Fruit fly (Drosophila melanogaster): ENCODE results near the gene CG9915.

CG9915 gene

dm6 chrX:16263415-16263814 is 49.5 kb downstream of the CG9915 start (continued):
- peak; percentile 57 for TF ChIP-seq Drgx (GFP tag; IDR thresholded peaks at IDR 0.05)
- TF ChIP-seq CG10274 (GFP tag; optimal IDR thresholded peaks at IDR 0.05): peak; percentile 31
- peak; percentile 74 for TF ChIP-seq Hsf (GFP tag; optimal IDR thresholded peaks at IDR 0.05)
- no peak for TF ChIP-seq CG43689 (GFP tag; IDR thresholded peaks at IDR 0.05)
- TF ChIP-seq CG13624 (GFP tag; optimal IDR thresholded peaks at IDR 0.05): peak; percentile 27
- peak; percentile 50 for TF ChIP-seq abd-A (tag; optimal IDR thresholded peaks at IDR 0.05)
- TF ChIP-seq lov (optimal IDR thresholded peaks at IDR 0.05): no peak
- TF ChIP-seq lov (GFP tag; IDR thresholded peaks at IDR 0.05): 0 out of 3 replicates have a peak, but pooled peaks have one; percentile 66
- peak; percentile 24 for TF ChIP-seq CG7786 (GFP tag; optimal IDR thresholded peaks at IDR 0.05)
- TF ChIP-seq lilli (GFP tag; optimal IDR thresholded peaks at IDR 0.05): peak; percentile 81
- peak; percentile 77; the same call in 2 of the 3 replicates for TF ChIP-seq otp (GFP tag; IDR thresholded peaks at IDR 0.05)
- TF ChIP-seq fd64A (GFP tag; optimal IDR thresholded peaks at IDR 0.05): peak; percentile 53
- TF ChIP-seq CG1647 (GFP tag; optimal IDR thresholded peaks at IDR 0.05): peak; percentile 25
- peak; percentile 92 for TF ChIP-seq Med (GFP tag)
- TF ChIP-seq CG2712 (tag; optimal IDR thresholded peaks at IDR 0.05): peak; percentile 86
- peak; percentile 82 for TF ChIP-seq PHDP (tag; optimal IDR thresholded peaks at IDR 0.05)
- no peak for TF ChIP-seq CG17912 (GFP tag; optimal IDR thresholded peaks at IDR 0.05)
- TF ChIP-seq CG18599 (GFP tag; optimal IDR thresholded peaks at IDR 0.05): peak; percentile 88
- peak; percentile 76 for TF ChIP-seq CG10366 (GFP tag; IDR thresholded peaks at IDR 0.05)
- TF ChIP-seq ind (GFP tag; optimal IDR thresholded peaks at IDR 0.05): peak; percentile 69
- TF ChIP-seq CG14014 (GFP tag; IDR thresholded peaks at IDR 0.05): peak; percentile 81
- TF ChIP-seq NC2α (GFP tag; optimal IDR thresholded peaks at IDR 0.05): no peak
- peak; percentile 40 for TF ChIP-seq CG15011 (GFP tag; optimal IDR thresholded peaks at IDR 0.05)
- TF ChIP-seq CG4424 (GFP tag; optimal IDR thresholded peaks at IDR 0.05): peak; percentile 77
- no peak for TF ChIP-seq CG15479 (GFP tag; optimal IDR thresholded peaks at IDR 0.05)
- peak; percentile 70; the same call in 1 of the 3 replicates for TF ChIP-seq so (GFP tag; IDR thresholded peaks at IDR 0.05)
- peak; percentile 36 for TF ChIP-seq CG12104 (GFP tag; optimal IDR thresholded peaks at IDR 0.05)
- TF ChIP-seq CG17385 (GFP tag; optimal IDR thresholded peaks at IDR 0.05): peak; percentile 72
- TF ChIP-seq CG2202 (tag; optimal IDR thresholded peaks at IDR 0.05): peak; percentile 67
- TF ChIP-seq tup (GFP tag; optimal IDR thresholded peaks at IDR 0.05): peak; percentile 33
- no peak for TF ChIP-seq CG2129 (GFP tag; IDR thresholded peaks at IDR 0.05; ENCODE audit: partially characterized antibody)
- no peak for TF ChIP-seq Neu2 (GFP tag; optimal IDR thresholded peaks at IDR 0.05; ENCODE audit: borderline replicate concordance)
- peak; percentile 35 for TF ChIP-seq mirr (GFP tag; optimal IDR thresholded peaks at IDR 0.05)
- TF ChIP-seq Mes4 (GFP tag; optimal IDR thresholded peaks at IDR 0.05): peak; percentile 18
- no peak for TF ChIP-seq zf30C (GFP tag; optimal IDR thresholded peaks at IDR 0.05)
- peak; percentile 50 for TF ChIP-seq kay (GFP tag; optimal IDR thresholded peaks at IDR 0.05)
- peak; percentile 74 for TF ChIP-seq CG10147 (GFP tag; optimal IDR thresholded peaks at IDR 0.05)
- TF ChIP-seq HLH4C (GFP tag; IDR thresholded peaks at IDR 0.05; ENCODE audit: partially characterized antibody): no peak
- no peak for TF ChIP-seq usp (GFP tag; optimal IDR thresholded peaks at IDR 0.05)
- peak; percentile 69 for TF ChIP-seq CG10654 (GFP tag; optimal IDR thresholded peaks at IDR 0.05)
- TF ChIP-seq Sry-β (GFP tag; optimal IDR thresholded peaks at IDR 0.05): no peak
- peak; percentile 71 for TF ChIP-seq fd3F (GFP tag; optimal IDR thresholded peaks at IDR 0.05)
- no peak for TF ChIP-seq cad (GFP tag; optimal IDR thresholded peaks at IDR 0.05)
- TF ChIP-seq Optix (GFP tag; IDR thresholded peaks at IDR 0.05): peak; percentile 66; the same call in 1 of the 3 replicates
- no peak for TF ChIP-seq CG6175 (GFP tag; IDR thresholded peaks at IDR 0.05)
- TF ChIP-seq sima (GFP tag; optimal IDR thresholded peaks at IDR 0.05): no peak
- TF ChIP-seq chm (GFP tag; IDR thresholded peaks at IDR 0.05): peak; percentile 70
- peak; percentile 96 for TF ChIP-seq Ets65A (GFP tag)
- peak; percentile 22 for TF ChIP-seq fu2 (GFP tag; optimal IDR thresholded peaks at IDR 0.05)
- peak; percentile 84 for TF ChIP-seq dmrt99B (tag; optimal IDR thresholded peaks at IDR 0.05)
- peak; percentile 77 for TF ChIP-seq CG17829 (tag; optimal IDR thresholded peaks at IDR 0.05)
- TF ChIP-seq ken (GFP tag; IDR thresholded peaks at IDR 0.05): peak; percentile 75

All from whole organism, embryonic.